Worm (Caenorhabditis elegans) whole organism, L1 larva: ENCODE measurements around the gene nhr-251.

Source experiments
- C34B4.2 ChIP-seq: sonication (generic microtip); optimal IDR thresholded peaks from 2 replicates; lab custom pipeline; 2017; ENCODE audit warnings: mild to moderate bottlenecking, missing genetic modification characterization, missing compliant biosample characterization
- Y116A8C.19 ChIP-seq: sonication (generic microtip); optimal IDR thresholded peaks from 2 replicates; lab custom pipeline; 2016; ENCODE audit warnings: missing compliant biosample characterization, missing genetic modification characterization, borderline replicate concordance
- ceh-63 ChIP-seq: fragments of 200-800 bp; sonication (Bioruptor generic); optimal IDR thresholded peaks from 2 replicates; lab custom pipeline; 2018; ENCODE audit warnings: mild to moderate bottlenecking, missing genetic modification characterization, missing compliant biosample characterization
- ceh-88 ChIP-seq: fragments of 200-800 bp; sonication (Bioruptor generic); IDR thresholded peaks from 2 replicates; pipeline ENCODE4 v1.3.6; 2022; ENCODE audit warnings: missing genetic modification characterization, missing compliant biosample characterization
- ceh-90 ChIP-seq: sonication (generic microtip); optimal IDR thresholded peaks from 2 replicates; lab custom pipeline; 2016; ENCODE audit warnings: missing genetic modification characterization, missing compliant biosample characterization
- efl-1 ChIP-seq, 4 experiments: fragments of 150-350 bp; optimal IDR thresholded peaks in 3 of 4; peaks in 1 of 4; 1 replicate in 1 of 4; 2 replicates in 3 of 4; lab custom pipeline; 2014; ENCODE audit warnings: missing biosample characterization in 2 of 4, missing genetic modification characterization in 2 of 4, missing genetic modification reagents in 2 of 4
- elt-2 ChIP-seq: sonication (generic microtip); optimal IDR thresholded peaks from 2 replicates; lab custom pipeline; 2016; ENCODE audit warnings: missing genetic modification characterization, mild to moderate bottlenecking, inconsistent platforms, missing compliant biosample characterization, missing genetic modification reagents
- ets-5 ChIP-seq: fragments of 200-800 bp; sonication (Bioruptor generic); IDR thresholded peaks from 2 replicates; pipeline ENCODE4 v1.3.6; 2022; ENCODE audit warnings: missing genetic modification characterization, missing compliant biosample characterization
- fkh-10 ChIP-seq: sonication (generic microtip); optimal IDR thresholded peaks from 2 replicates; lab custom pipeline; 2017; ENCODE audit warnings: missing biosample characterization, missing genetic modification reagents, missing genetic modification characterization
- grh-1 ChIP-seq: fragments of 200-800 bp; sonication (Bioruptor generic); IDR thresholded peaks from 2 replicates; pipeline ENCODE4 v1.3.6; 2022; ENCODE audit warnings: missing genetic modification reagents, missing genetic modification characterization, missing compliant biosample characterization
- hlh-17 ChIP-seq: fragments of 200-800 bp; sonication (Bioruptor generic); optimal IDR thresholded peaks from 2 replicates; lab custom pipeline; 2018; ENCODE audit warnings: missing genetic modification characterization, mild to moderate bottlenecking, missing compliant biosample characterization, moderate library complexity, borderline replicate concordance
- hlh-4 ChIP-seq: sonication (generic microtip); optimal IDR thresholded peaks from 2 replicates; lab custom pipeline; 2016; ENCODE audit warnings: mild to moderate bottlenecking, missing genetic modification characterization, missing compliant biosample characterization
- isw-1 ChIP-seq: fragments of 200-800 bp; sonication (Bioruptor generic); IDR thresholded peaks from 2 replicates; pipeline ENCODE4 v1.3.6; 2022; ENCODE audit warnings: missing genetic modification characterization, missing compliant biosample characterization
- jun-1 ChIP-seq: fragments of 150-350 bp; optimal IDR thresholded peaks from 2 replicates; lab custom pipeline; 2014; ENCODE audit warnings: missing biosample characterization, missing genetic modification reagents, missing genetic modification characterization
- lin-13 ChIP-seq: fragments of 150-350 bp; optimal IDR thresholded peaks from 2 replicates; lab custom pipeline; 2014; ENCODE audit warnings: missing biosample characterization, missing genetic modification reagents, missing genetic modification characterization
- lin-14 ChIP-seq: fragments of 200-800 bp; sonication (Bioruptor generic); optimal IDR thresholded peaks from 2 replicates; lab custom pipeline; 2018; ENCODE audit warnings: mild to moderate bottlenecking, missing genetic modification characterization, moderate library complexity, missing compliant biosample characterization
- lin-35 ChIP-seq, 2 experiments: fragments of 150-350 bp; optimal IDR thresholded peaks; 2 replicates each; lab custom pipeline; 2014; ENCODE audit warnings: missing biosample characterization in 2 of 2, missing genetic modification characterization in 2 of 2, missing genetic modification reagents in 2 of 2
- mab-9 ChIP-seq: fragments of 200-800 bp; sonication (Bioruptor generic); IDR thresholded peaks from 2 replicates; pipeline ENCODE4 v1.3.6; 2022; ENCODE audit warnings: missing genetic modification reagents, missing genetic modification characterization, missing compliant biosample characterization
- mef-2 ChIP-seq: fragments of 150-350 bp; optimal IDR thresholded peaks from 2 replicates; lab custom pipeline; 2014; ENCODE audit warnings: missing biosample characterization, missing genetic modification characterization
- nhr-12 ChIP-seq: sonication (generic microtip); optimal IDR thresholded peaks from 2 replicates; lab custom pipeline; 2017; ENCODE audit warnings: missing biosample characterization, missing genetic modification characterization
- nhr-19 ChIP-seq: fragments of 200-800 bp; sonication (Bioruptor generic); conservative IDR thresholded peaks from 2 replicates; pipeline ENCODE4 v1.3.6; 2022; ENCODE audit warnings: missing genetic modification characterization, missing compliant biosample characterization
- nhr-20 ChIP-seq: sonication (generic microtip); optimal IDR thresholded peaks from 2 replicates; lab custom pipeline; 2016; ENCODE audit warnings: mild to moderate bottlenecking, missing genetic modification characterization, missing compliant biosample characterization
- nhr-28 ChIP-seq: fragments of 150-350 bp; optimal IDR thresholded peaks from 2 replicates; lab custom pipeline; 2014; ENCODE audit warnings: missing biosample characterization, missing genetic modification characterization
- nhr-71 ChIP-seq: sonication (generic microtip); optimal IDR thresholded peaks from 2 replicates; lab custom pipeline; 2016; ENCODE audit warnings: mild to moderate bottlenecking, missing genetic modification characterization, moderate library complexity, missing compliant biosample characterization
- nhr-85 ChIP-seq: sonication (generic microtip); peaks from one replicate; lab custom pipeline; 2016; ENCODE audit warnings: missing genetic modification characterization, inconsistent platforms, missing compliant biosample characterization
- pax-3 ChIP-seq: fragments of 200-800 bp; sonication (Bioruptor generic); optimal IDR thresholded peaks from 2 replicates; lab custom pipeline; 2018; ENCODE audit warnings: mild to moderate bottlenecking, missing genetic modification characterization, moderate library complexity, missing compliant biosample characterization
- skn-1 ChIP-seq: fragments of 150-350 bp; optimal IDR thresholded peaks from 2 replicates; lab custom pipeline; 2014; ENCODE audit warnings: missing biosample characterization, missing genetic modification characterization
- snpc-4 ChIP-seq: fragments of 150-350 bp; optimal IDR thresholded peaks from 2 replicates; lab custom pipeline; 2014; ENCODE audit warnings: missing biosample characterization, missing genetic modification characterization
- snu-23 ChIP-seq: sonication (generic microtip); optimal IDR thresholded peaks from 2 replicates; lab custom pipeline; 2016; ENCODE audit warnings: missing genetic modification characterization, missing compliant biosample characterization
- sox-4 ChIP-seq: sonication (generic microtip); optimal IDR thresholded peaks from 2 replicates; lab custom pipeline; 2016; ENCODE audit warnings: missing genetic modification characterization, missing compliant biosample characterization
- sptf-1 ChIP-seq: fragments of 150-350 bp; optimal IDR thresholded peaks from 2 replicates; lab custom pipeline; 2014; ENCODE audit warnings: missing biosample characterization, missing genetic modification characterization
- unc-98 ChIP-seq: fragments of 200-800 bp; sonication (Bioruptor generic); IDR thresholded peaks from 2 replicates; pipeline ENCODE4 v1.3.6; 2022; ENCODE audit warnings: missing genetic modification characterization, missing compliant biosample characterization
- vab-15 ChIP-seq: sonication (generic microtip); optimal IDR thresholded peaks from 2 replicates; lab custom pipeline; 2017; ENCODE audit warnings: missing genotype, mild to moderate bottlenecking, missing genetic modification characterization, missing compliant biosample characterization
- xbp-1 ChIP-seq: sonication (generic microtip); optimal IDR thresholded peaks from 2 replicates; lab custom pipeline; 2016; ENCODE audit warnings: missing genetic modification characterization, missing compliant biosample characterization
- ztf-4 ChIP-seq: fragments of 150-350 bp; optimal IDR thresholded peaks from 2 replicates; lab custom pipeline; 2014; ENCODE audit warnings: missing biosample characterization, missing genetic modification characterization

Gene nhr-251

ce11 chrV:626321-626720, 26.0 kb downstream of the nhr-251 start, which contains the start of gene F48G7.7:
TSS of gene F48G7.7 (minus strand) at chrV:626421.
- TF ChIP-seq ceh-88 (GFP tag; lab: Robert Waterston, UW): no peak
- no peak for TF ChIP-seq ets-5 (GFP tag; lab: Robert Waterston, UW)

- TF ChIP-seq unc-98: no peak
- TF ChIP-seq grh-1 (GFP tag; lab: Robert Waterston, UW): no peak
- no peak for TF ChIP-seq isw-1 (GFP tag; lab: Robert Waterston, UW)
- TF ChIP-seq ets-5 (GFP tag; lab: Robert Waterston, UW): no peak
- TF ChIP-seq mef-2: no peak
- no peak for TF ChIP-seq lin-14 (GFP tag; lab: Kevin White, UChicago)
- TF ChIP-seq ztf-4 (tag; lab: Kevin White, UChicago): no peak
- no peak for TF ChIP-seq sox-4 (tag; lab: Kevin White, UChicago)
- TF ChIP-seq nhr-12: no peak
- no peak for TF ChIP-seq nhr-71 (tag; lab: Kevin White, UChicago)
- no peak for TF ChIP-seq skn-1 (tag; lab: Kevin White, UChicago)
- no peak for TF ChIP-seq mab-9
- no peak for TF ChIP-seq ceh-63 (GFP tag; lab: Kevin White, UChicago)
- TF ChIP-seq pax-3 (tag; lab: Kevin White, UChicago): no peak
- no peak for TF ChIP-seq sptf-1 (tag; lab: Kevin White, UChicago)
- no peak for TF ChIP-seq xbp-1 (tag; lab: Kevin White, UChicago)
- TF ChIP-seq nhr-19 (GFP tag; lab: Robert Waterston, UW): no peak
- TF ChIP-seq elt-2 (tag; lab: Kevin White, UChicago): no peak
- TF ChIP-seq Y116A8C.19: no peak
Measured at ce11 chrV:627585-627984, 27.3 kb downstream of the nhr-251 start, which contains the start of gene F48G7.8. TSS of gene F48G7.8 (minus strand) at chrV:627685.

- TF ChIP-seq efl-1 (optimal IDR thresholded peaks at IDR 0.05; lab: Kevin White, UChicago): no peak
- TF ChIP-seq efl-1 (GFP tag; optimal IDR thresholded peaks at IDR 0.05 in 1 of 2; lab: Kevin White, UChicago): no peak
- no peak for TF ChIP-seq ceh-90 (tag; lab: Kevin White, UChicago)
- TF ChIP-seq snpc-4 (tag; lab: Kevin White, UChicago): no peak
- TF ChIP-seq nhr-28: no peak
- no peak for TF ChIP-seq hlh-17 (GFP tag; lab: Kevin White, UChicago)
- TF ChIP-seq lin-13 (GFP tag; lab: Kevin White, UChicago): no peak
- no peak for TF ChIP-seq C34B4.2 (tag; lab: Kevin White, UChicago)
- no peak for TF ChIP-seq nhr-12
- no peak for TF ChIP-seq fkh-10 (GFP tag; lab: Kevin White, UChicago)
- TF ChIP-seq ztf-4 (tag; lab: Kevin White, UChicago): no peak
Measured at ce11 chrV:628527-628926, 28.2 kb downstream of the nhr-251 start, which contains the start of gene F48G7.9. TSS of gene F48G7.9 (minus strand) at chrV:628627.

ce11 chrV:631832-632231, 31.5 kb downstream of the nhr-251 start:
- TF ChIP-seq snu-23 (GFP tag; lab: Kevin White, UChicago): peak; percentile 30
- TF ChIP-seq efl-1 (optimal IDR thresholded peaks at IDR 0.05; lab: Kevin White, UChicago): peak; percentile 11 to 22
- TF ChIP-seq efl-1 (GFP tag; optimal IDR thresholded peaks at IDR 0.05 in 1 of 2; lab: Kevin White, UChicago): peak in 1 of 2 experiments; percentile 62
- TF ChIP-seq lin-35 (GFP tag; optimal IDR thresholded peaks at IDR 0.05; lab: Kevin White, UChicago): peak in 1 of 2 experiments; percentile 32
- no peak for TF ChIP-seq nhr-28
- peak; percentile 29 for TF ChIP-seq nhr-20
- no peak for TF ChIP-seq jun-1 (tag; lab: Kevin White, UChicago)

ce11 chrV:634855-635254, 34.5 kb downstream of the nhr-251 start, which contains the start of gene F48G7.10:
TSS of gene F48G7.10 (minus strand) at chrV:634955.
- TF ChIP-seq vab-15 (tag; lab: Kevin White, UChicago) (no peak), hlh-4 (no peak), nhr-85 (tag; lab: Kevin White, UChicago) (peak; percentile 58)
